Worm (Caenorhabditis elegans) whole organism, dauer: ENCODE measurements around the gene R11E3.2.
A peak's percentile ranks its signal among the peaks of the same experiment; 100 is the strongest.

Experiments
- unc-62 ChIP-seq: sonication (generic microtip); optimal IDR thresholded peaks from 2 replicates; lab custom pipeline; 2017; ENCODE audit warnings: missing biosample characterization, missing genetic modification reagents, missing genetic modification characterization

Gene R11E3.2

DNA sequence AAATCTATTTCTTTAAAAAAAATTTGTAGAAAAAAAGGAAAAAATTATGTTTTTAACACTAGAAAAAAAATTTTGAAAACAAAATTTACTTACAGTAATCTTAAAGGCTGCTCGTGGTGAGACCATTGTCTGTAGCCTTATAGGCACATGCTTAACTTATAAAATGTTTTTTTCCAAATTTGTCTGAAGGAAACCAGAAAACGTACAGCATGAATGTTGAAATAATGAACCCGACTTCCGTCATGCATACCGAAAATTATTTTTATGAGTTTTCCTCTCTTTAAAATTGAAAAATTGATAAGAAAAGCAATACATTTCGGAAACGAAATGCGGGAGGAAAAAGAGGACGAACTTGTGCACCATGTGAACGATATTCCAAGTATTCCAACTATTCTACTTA, at the start of gene R11E3.2:
Gene R11E3.2, plus strand, starts transcription at position 301 of the 400 bp plus-strand sequence.
- TF ChIP-seq unc-62, result no peak

DNA sequence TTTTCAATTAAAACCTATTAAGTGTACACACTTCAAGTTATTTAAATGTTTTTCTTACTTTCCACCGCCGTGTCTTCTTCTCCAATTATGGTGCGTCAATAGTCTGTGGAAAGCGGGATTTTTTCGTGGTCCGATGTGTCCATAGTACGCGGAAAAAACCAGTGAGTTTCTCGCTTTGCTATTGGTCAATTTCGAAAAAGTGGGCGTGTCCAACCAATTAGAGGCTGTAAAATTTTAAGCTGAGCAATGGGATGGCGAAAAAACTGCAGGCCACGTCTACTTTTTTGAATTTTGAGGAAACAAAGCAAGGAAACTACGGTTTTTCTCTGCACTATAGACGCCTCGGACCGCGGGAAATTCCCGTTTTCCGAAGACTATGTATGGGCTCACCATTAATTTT, 48.2 kb upstream of the R11E3.2 start:
- no peak for TF ChIP-seq unc-62

DNA sequence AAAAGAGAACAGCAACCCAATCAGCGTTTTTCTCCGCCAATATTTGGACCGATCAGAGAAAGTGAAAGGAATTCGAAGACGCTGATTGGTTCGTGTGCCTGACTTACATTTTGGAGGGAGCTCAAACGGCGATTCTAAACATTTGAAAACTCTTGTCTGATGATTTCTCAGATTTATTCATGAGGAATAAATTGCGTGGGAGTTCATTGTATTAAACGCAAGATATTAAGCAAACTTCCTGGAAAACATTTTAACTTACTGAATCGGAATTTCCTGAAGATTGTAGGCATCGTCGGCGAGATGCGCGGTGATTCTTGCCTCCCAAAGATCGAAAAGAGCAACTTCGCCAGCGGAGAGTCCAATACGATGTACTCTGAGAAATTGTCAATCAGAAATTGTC, 47.3 kb upstream of the R11E3.2 start, which contains the start of gene K08F11.1:
Gene K08F11.1, plus strand, starts transcription at position 301 of the 400 bp plus-strand sequence.
- TF ChIP-seq unc-62, result no peak

DNA sequence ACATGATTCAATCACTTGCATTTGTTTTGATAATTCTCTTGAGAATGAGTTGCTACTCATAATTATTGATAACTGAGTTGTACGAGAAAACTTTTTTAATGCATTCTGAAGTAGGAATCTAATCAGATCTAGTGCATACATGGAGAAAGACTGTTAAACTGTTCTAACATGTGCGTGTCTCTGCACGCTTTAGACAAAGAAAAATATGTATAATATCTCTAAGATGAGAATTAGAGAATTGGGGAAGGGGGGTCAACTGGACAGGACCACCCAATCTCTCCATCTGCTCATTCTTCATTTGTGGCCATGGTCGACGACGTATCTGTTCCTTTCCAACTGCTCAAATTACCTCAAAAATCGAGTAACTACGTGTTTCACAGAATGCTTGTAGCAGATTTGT, 34.6 kb upstream of the R11E3.2 start, which contains the start of gene fbxb-78:
Gene fbxb-78, plus strand, starts transcription at position 301 of the 400 bp plus-strand sequence.
- TF ChIP-seq unc-62, result no peak

DNA sequence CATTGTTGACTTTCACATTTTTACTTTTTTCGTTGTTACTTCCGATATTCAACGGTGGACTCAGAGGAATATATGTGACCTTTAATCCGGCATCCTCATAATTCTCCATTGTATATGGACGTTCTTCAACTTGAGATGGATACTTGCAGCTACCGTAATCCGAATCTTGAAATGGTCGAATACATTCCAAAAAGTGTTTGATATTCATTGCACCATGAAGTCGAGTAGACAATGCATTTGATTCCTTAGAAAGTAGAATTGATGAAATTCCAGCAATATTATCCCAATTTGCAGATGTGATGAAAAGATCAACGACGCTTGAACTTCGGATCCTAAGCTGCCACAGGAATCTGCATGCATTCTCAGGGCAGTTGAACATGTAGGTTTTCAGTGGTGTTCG, 29.4 kb upstream of the R11E3.2 start:
- no peak for TF ChIP-seq unc-62

DNA sequence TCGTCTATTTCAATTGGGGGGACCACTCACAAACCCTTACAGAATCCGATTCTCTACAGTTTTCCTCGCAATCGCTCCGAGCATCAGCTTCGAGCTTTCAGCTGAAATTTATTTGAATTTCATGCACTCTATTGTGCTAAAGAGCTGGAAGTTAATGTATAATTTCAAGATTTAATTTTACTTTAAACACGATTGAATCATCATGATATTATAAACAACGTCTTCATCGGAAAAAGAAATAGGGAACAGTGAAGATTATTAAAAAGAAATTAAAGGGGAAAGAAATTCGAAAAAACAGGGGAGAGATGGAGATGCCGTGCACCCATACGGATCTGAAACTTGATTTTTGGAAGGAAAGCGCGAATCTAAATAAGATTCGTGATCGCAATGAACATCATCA, 27.7 kb upstream of the R11E3.2 start, which contains the start of gene hoe-1:
Gene hoe-1, minus strand, starts transcription at position 101 of the 400 bp plus-strand sequence.
- no peak for TF ChIP-seq unc-62

DNA sequence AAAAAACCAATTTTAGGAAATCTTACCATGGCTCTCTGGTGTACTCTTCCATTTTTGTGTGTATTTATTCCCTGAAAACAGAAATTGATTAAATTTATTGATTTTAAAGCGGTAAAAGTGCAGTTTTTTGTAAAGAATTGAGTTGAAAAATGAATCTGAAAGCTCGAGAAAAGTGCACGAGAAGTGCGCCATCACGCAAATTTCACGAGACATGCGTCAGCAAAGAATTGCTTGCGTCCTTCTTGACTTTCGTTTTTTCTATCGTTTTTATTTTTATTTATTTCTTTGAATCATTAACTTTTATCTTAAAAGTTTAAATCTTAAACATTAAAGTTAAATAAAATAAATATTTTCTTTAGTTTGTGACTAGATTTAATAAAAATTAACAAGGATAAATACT, 26.5 kb upstream of the R11E3.2 start, which contains the start of gene timm-17B.1:
Gene timm-17B.1, minus strand, starts transcription at position 71 of the 400 bp plus-strand sequence.
- no peak for TF ChIP-seq unc-62

DNA sequence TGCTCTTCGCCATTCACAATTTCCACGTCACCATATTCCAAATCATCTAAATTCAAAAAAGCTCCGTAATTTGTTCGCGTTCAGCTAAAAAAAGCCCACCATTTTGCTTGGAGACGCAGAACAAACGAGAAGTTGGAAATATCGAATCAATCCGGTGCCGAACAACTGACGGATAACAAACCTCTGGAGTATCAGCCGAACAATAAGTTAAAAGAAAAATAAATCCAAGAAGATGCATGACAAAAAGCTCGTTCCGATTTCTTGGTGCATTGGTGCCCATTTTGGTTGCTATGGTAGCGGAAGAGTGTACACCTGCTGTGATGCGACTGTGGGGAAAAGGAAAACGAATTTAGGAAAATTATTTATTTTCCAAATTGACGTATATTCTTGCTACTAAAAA, 24.3 kb upstream of the R11E3.2 start, which contains the start of gene tctn-1:
Gene tctn-1, minus strand, starts transcription at position 280 of the 400 bp plus-strand sequence.
- no peak for TF ChIP-seq unc-62

DNA sequence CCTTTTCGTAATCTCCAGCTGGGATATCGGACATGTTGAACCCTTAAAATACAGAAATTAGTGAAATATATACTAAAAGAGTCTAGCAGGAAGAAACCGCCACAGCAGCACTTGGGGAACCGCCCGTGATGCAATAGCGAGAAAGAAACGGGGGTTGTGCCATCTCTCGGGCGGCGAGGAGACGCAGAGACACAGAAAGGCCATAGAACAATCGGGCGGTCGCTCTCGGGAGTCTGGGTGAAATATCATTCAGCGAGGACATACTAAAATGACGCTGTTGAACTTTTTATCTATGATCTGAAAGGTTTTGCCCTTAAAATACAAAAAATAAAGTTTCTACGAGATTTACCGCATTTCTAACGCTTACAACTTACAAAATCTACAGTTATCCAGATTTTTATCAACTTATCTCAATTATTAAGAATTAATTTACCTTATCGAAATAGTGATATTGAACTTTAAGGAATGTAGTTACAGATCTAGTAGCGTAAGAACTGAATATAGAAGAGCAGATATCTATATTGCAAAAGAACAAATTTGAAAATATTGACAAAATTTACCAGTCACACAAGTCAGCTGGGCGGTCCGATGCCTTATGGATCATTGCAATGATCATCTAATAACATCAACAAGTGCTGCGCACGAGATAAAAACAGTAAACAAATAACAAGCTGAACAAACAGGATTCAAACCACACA, 23.3 kb upstream of the R11E3.2 start, which contains the start of gene cyc-2.1:
Gene cyc-2.1, minus strand, starts transcription at position 605 of the 698 bp plus-strand sequence.
- TF ChIP-seq unc-62, result no peak

DNA sequence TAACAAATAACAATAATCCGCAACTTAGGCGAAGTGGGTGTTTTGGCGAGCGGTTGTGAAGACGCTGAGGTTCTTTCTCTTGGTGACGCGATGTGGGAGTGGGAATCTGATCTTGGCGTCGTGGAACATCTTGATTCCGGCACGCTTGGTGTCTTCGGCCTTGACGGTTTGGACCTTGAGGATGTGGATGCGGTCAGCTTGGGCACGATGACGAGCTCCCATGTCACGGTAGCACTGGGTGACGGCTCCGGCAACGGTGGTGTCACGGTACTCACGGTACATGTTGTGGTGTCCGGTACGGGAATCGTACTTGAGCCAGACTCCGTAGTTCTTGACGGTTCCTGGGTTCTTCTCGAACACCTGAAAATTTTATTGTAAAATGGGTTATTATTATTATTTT, 22.7 kb upstream of the R11E3.2 start:
- TF ChIP-seq unc-62, result no peak

DNA sequence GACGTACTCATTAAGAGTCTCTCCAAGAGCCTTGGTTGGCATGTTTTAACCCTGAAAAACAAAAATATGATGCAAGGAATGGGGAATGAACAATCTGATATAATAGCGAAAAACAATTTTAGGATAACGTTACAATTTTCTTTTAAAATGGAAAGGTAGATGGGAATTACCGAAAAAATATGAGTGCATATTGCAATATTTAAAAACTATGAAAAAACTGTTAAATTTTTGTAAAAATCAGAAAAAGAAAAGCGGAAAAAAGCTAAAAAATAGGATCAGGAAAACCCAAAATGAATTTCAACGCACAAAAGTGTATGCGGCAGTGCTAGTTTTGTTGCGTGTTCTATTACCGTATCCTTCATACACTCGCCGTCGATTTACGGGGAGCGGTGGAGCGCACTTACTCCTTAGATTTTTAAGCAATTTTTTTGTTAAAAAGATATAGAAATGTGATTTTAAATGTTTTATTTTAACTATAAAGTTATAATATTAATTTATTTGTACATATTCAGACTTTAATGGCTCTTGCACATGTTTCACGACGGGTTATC, 22.1 kb upstream of the R11E3.2 start, which contains the start of the genes rpl-20 and Y17G9B.5:
Gene rpl-20, minus strand, starts transcription at position 51 of the 551 bp plus-strand sequence.
Gene Y17G9B.5, plus strand, starts transcription at position 513 of the 551 bp plus-strand sequence.
- TF ChIP-seq unc-62, result peak; percentile 61

DNA sequence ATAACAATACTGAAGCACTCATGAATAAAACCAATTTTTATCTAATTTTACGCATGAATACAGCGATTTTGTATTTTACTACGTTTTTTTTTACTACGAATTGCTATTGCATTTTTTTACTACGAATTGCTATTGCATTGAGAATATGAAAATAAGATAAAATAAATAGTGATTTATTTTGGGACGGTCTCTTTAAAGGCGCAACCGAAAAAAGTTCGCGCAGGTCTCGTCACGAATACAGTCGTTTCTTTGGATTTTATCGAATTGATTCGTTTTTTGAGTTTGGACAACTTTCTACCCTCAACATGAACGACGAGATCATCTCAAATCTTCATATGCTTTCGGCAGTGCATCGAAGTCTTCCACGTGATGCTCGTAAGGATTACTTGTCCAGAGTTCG, 20.1 kb upstream of the R11E3.2 start, which contains the start of gene Y17G9B.4:
Gene Y17G9B.4, plus strand, starts transcription at position 306 of the 400 bp plus-strand sequence.
- no peak for TF ChIP-seq unc-62

DNA sequence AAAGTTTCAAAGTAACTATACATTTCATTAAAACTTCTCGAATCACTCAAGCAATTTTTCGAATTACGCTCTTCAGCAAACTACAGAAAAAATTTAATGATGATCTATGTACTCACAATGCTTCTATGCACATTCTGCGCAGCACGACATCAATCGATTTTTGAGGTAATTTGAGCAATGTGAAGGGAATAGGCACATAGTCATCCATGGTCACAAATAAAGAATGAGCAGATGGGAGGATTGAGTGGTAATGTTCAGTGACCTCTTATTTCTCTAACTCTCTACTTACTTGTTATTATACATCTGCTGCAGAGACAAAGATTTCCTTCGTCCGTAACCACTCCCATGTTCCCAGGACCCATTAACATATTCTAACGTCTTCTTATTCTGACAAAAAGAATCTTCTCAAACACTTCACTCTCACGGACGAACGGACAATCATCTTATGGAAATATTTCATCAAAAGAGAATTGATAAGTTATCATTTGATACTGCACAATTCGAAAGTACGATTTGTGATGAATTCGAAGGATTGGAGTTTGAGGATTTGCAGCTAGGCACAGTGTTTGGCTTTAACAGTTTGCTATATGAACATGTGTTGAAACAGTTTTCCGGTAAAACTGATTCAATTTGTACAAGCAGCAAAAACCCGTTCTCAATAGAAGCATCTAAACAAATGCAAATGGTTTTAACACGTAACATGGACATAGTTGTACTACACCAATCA, 15.8 kb upstream of the R11E3.2 start, which contains the start of the genes fbxb-77 and Y17G9B.11:
Gene fbxb-77, minus strand, starts transcription at position 229 of the 727 bp plus-strand sequence.
Gene Y17G9B.11, plus strand, starts transcription at position 677 of the 727 bp plus-strand sequence.
- TF ChIP-seq unc-62, result no peak

DNA sequence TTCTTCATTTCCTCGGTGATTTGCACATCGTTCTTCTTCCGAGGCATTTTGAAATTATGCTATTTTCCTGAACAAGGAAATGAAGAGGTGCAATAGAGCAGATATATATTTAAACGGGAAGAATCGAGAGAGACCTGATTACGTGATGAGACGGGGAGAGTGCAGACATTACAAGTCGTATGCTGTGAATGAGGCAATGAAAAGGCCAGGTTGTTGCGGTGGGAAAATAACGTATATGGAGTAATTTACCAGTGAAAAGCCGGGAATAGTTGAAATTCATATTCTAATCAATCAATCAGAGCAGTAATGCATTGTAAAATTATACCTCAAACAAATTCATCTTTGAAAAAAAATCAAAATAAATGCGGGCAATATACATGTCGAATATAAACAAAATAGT, 13.2 kb upstream of the R11E3.2 start, which contains the start of gene Y17G9B.8:
Gene Y17G9B.8, minus strand, starts transcription at position 182 of the 400 bp plus-strand sequence.
- no peak for TF ChIP-seq unc-62

DNA sequence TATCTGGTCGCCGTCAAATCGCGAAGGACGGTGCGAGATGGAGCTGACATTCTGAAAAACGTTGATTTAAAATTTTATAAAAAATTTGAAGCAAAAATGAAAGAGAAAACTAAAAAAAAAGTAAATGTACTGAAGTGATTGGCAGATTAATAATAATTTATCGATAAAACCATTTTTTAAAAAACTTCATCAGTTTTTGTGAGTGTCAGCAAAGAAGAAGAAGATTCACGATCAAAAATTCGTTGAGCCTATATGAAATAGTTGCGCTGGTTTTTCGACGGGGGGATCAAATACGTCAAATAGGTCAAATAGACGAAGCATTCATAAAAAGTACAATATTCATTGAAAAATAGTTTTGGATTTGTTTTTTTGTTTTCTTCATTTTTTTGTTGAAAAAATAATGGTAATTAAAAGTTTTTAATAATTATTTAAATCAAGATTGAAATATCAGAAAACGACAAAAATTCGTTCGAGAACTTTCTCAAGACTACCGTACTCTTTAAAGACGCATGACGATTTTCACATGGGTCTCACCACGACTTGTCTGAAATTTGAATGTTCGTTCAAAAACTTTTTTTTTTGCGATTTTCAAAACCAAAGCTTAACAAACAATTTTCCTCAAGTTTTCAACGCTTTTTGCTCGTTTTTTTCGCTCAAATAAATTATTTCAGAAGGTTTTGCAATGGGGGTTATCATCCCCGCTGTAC, 11.4 kb upstream of the R11E3.2 start, which contains the start of the genes memi-1 and cyp-31A3:
Gene memi-1, minus strand, starts transcription at position 51 of the 707 bp plus-strand sequence.
Gene cyp-31A3, plus strand, starts transcription at position 672 of the 707 bp plus-strand sequence.
- TF ChIP-seq unc-62, result no peak

DNA sequence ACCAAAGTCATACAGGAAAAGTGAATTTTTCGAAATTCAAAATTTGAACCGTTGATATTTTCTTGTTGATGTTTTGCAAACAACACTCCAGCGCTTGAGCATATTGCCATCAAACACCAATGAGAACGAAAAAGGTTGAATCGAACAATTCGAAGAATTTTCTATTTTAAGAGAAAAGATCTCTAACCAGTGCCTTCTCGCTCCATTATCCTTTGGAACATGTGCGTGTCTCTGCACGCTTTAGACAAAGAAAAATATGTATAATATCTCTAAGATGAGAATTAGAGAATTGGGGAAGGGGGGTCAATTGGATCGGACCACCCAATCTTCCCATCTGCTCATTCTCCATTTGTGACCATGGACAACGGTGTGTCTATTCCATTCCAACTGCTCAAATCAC, 8.0 kb upstream of the R11E3.2 start, which contains the start of gene Y17G9B.2:
Gene Y17G9B.2, plus strand, starts transcription at position 301 of the 400 bp plus-strand sequence.
- no peak for TF ChIP-seq unc-62
